Fruit fly (Drosophila melanogaster) Kc167 (cell line): ENCODE results near the gene CG15891.

Experiments
- Myc ChIP-seq: fragments of >200 bp; optimal IDR thresholded peaks from 2 replicates; lab custom pipeline; 2017; ENCODE audit warnings: missing external identifiers
- Sin3A ChIP-seq: fragments of >200 bp; optimal IDR thresholded peaks from 2 replicates; lab custom pipeline; 2018; ENCODE audit warnings: missing external identifiers
- h ChIP-seq: fragments of >200 bp; optimal IDR thresholded peaks from 3 replicates; lab custom pipeline; 2018; ENCODE audit warnings: missing external identifiers
- insv ChIP-seq: fragments of >200 bp; optimal IDR thresholded peaks from 3 replicates; lab custom pipeline; 2018; ENCODE audit warnings: missing external identifiers
- psq ChIP-seq: fragments of >200 bp; optimal IDR thresholded peaks from 2 replicates; lab custom pipeline; 2017; ENCODE audit warnings: missing external identifiers
- ttk ChIP-seq: sonication (Bioruptor generic); optimal IDR thresholded peaks from 2 replicates; lab custom pipeline; 2017; ENCODE audit warnings: missing external identifiers

DNA sequence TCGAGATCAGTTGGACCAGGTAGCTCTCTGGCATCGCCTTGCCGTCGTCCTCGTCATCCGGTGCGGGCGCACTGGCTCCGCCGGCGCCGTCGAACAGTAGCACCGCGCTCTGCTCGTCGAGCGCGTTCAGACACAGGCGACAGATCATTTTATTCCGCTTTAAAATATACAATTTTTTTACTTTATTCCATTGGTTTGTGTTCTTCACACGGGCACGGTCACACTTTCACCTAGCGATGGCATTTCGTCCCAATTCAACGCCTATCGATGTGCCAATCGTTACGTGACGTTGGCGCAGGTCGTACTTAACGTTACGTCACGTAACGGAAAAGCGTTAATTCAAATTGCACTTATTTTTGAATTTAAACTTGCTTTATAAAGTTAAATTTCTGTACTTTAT, 5.9 kb upstream of the CG15891 start, which contains the start of gene CG12219:
- TF ChIP-seq psq (lab: Kevin White, UChicago) (no peak), ttk (lab: Kevin White, UChicago) (no peak), Sin3A (no peak), Myc (lab: Kevin White, UChicago) (no peak), h (lab: Kevin White, UChicago) (no peak), insv (lab: Kevin White, UChicago) (no peak)
